Worm (Caenorhabditis elegans): ENCODE data around the gene F37A4.2.

DNA sequence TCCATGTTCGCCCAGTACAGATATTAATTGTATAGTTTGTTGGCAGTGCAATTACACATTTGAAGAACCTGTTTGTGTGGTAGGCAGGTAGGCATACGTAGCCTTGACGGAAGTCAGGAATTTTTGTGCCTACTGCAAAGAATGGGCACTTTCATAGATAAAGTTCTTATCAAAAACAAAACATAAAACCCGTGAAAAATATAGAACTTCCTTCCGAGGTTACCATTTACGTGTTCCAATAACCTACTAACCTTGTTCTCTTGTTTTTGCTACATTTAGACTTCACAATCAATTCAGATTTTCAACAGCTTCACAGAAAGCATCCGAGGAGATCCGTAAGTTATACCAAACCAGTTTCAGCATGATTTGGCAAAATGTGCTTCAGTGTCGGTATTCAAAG lies 9.0 kb upstream of the F37A4.2 start, which contains the start of gene F37A4.4:
- TF ChIP-seq odd-2 (tag; optimal IDR thresholded peaks at IDR 0.05), result no peak
- TF ChIP-seq pha-4 (tag; optimal IDR thresholded peaks at IDR 0.05), result no peak
- TF ChIP-seq madf-2 (tag; optimal IDR thresholded peaks at IDR 0.05), result no peak
- TF ChIP-seq ceh-6 (GFP tag; optimal IDR thresholded peaks at IDR 0.05), result no peak
- TF ChIP-seq hlh-13 (GFP tag; optimal IDR thresholded peaks at IDR 0.05), result no peak
- TF ChIP-seq unc-55 (GFP tag; optimal IDR thresholded peaks at IDR 0.05), result no peak
- no peak for TF ChIP-seq ceh-22 (tag; optimal IDR thresholded peaks at IDR 0.05)
- no peak for TF ChIP-seq mec-3 (tag; optimal IDR thresholded peaks at IDR 0.05; ENCODE audit: borderline replicate concordance)
- TF ChIP-seq pag-3 (tag; optimal IDR thresholded peaks at IDR 0.05; ENCODE audit: borderline replicate concordance), result no peak
- no peak for TF ChIP-seq lin-11 (tag; optimal IDR thresholded peaks at IDR 0.05)
- TF ChIP-seq F13H6.1 (tag; optimal IDR thresholded peaks at IDR 0.05), result no peak
- no peak for TF ChIP-seq ceh-2 (tag; optimal IDR thresholded peaks at IDR 0.05)
- no peak for TF ChIP-seq hlh-15 (tag; optimal IDR thresholded peaks at IDR 0.05)

All from whole organism, late embryonic.